Worm (Caenorhabditis elegans) whole organism, L3 larva: ENCODE results near the gene snt-5.

Source experiments
- aly-2 ChIP-seq: fragments of 150-350 bp; optimal IDR thresholded peaks from 2 replicates; lab custom pipeline; 2014; ENCODE audit warnings: missing biosample characterization, missing genetic modification characterization
- nhr-11 ChIP-seq: fragments of 150-350 bp; optimal IDR thresholded peaks from 2 replicates; lab custom pipeline; 2014; ENCODE audit warnings: missing biosample characterization, missing genetic modification characterization
- nhr-76 ChIP-seq: fragments of 150-350 bp; sonication (generic microtip); optimal IDR thresholded peaks from 5 replicates; lab custom pipeline; 2014; ENCODE audit warnings: missing biosample characterization, missing genetic modification characterization

DNA sequence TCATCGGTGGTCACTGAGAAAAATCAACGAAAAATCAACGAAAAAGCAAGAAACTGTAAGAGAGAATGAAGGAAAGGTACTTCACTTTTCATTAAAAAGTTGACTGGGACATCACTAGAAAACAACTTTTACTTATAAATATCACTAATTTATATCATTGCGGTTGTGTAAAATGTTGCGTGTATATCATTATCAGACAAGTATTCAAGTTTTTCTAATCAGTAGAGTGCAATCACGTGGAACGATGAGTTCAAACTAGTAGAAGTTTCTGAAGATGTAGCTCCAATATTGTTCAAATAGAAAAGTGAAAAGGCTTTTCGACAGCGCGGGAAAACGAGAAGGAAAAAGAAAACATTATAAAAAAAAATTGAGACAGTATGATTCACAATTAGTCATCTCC is 23.1 kb downstream of the snt-5 start:
- TF ChIP-seq aly-2 (tag; lab: Kevin White, UChicago) (no peak), nhr-76 (tag; lab: Kevin White, UChicago) (no peak), nhr-11 (tag; lab: Kevin White, UChicago) (no peak)
